Worm (Caenorhabditis elegans) whole organism, young adult: ENCODE results near the gene srj-10.

ENCODE experiments used
- tbp1 ChIP-seq: fragments of 200-800 bp; sonication (Bioruptor generic); optimal IDR thresholded peaks from 2 replicates; lab custom pipeline; 2018; ENCODE audit warnings: mild to moderate bottlenecking, missing genetic modification characterization, missing compliant biosample characterization
- unc-62 ChIP-seq: fragments of 150-350 bp; optimal IDR thresholded peaks from 2 replicates; lab custom pipeline; 2014; ENCODE audit warnings: missing biosample characterization, missing genetic modification reagents, missing genetic modification characterization

DNA sequence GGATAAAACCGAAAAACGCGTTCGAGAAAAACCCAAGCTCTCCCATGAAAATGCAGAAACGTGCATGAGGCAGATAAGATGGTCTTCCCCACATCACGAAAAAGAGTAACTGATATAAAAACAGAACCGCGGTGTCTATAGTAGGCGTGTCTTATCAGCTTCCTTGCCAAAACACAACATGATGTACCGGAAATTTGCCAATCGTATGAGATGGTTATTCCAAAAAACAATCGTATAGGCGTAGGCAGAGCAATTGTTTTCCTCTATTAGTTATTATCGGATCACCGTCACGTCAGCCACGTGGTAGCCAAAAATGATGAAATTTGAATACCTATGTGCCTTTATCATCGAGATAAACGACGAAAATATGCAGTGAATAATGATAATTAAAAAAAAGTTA is 25.7 kb upstream of the srj-10 start, which contains the start of gene str-7:
- TF ChIP-seq unc-62, result no peak
- TF ChIP-seq tbp1 (GFP tag; lab: Kevin White, UChicago), result no peak
